Fruit fly (Drosophila melanogaster): Measurements from ENCODE around the gene CG5466.
A peak's percentile ranks its signal among the peaks of the same experiment; 100 is the strongest.

Gene CG5466

DNA sequence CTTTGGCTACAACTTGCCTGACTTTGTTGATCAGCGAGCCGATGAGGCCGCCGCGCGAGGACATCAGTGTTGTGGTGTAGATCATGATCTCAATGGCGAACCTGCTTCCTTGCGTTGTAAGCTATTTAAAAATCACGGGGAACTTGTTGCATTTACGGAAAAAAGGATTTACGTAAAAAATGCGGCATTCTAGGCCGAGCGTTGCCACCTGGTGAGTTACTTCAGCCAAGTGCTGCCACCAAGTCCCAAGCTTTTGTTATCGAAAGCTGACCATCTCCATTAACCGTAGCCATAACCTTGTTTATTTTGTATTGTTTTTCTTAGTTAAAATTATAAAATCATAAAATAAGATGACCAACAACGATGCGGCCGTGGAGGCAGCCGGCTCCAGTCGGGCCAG, 40.9 kb upstream of the CG5466 start, which contains the start of the genes TFAM and CG5412 (continued):
- TF ChIP-seq Sox102F (GFP tag; optimal IDR thresholded peaks at IDR 0.05) (no peak), Eip74EF (GFP tag; optimal IDR thresholded peaks at IDR 0.05) (no peak), Atf-2 (GFP tag; optimal IDR thresholded peaks at IDR 0.05) (no peak), CG14014 (GFP tag; IDR thresholded peaks at IDR 0.05) (no peak), CG43689 (GFP tag; IDR thresholded peaks at IDR 0.05) (no peak), CG17829 (tag; optimal IDR thresholded peaks at IDR 0.05) (peak; percentile 26), CG9215 (GFP tag; IDR thresholded peaks at IDR 0.05) (no peak), crc (GFP tag; optimal IDR thresholded peaks at IDR 0.05) (no peak), Abd-B (GFP tag; optimal IDR thresholded peaks at IDR 0.05) (no peak), Sry-δ (GFP tag; optimal IDR thresholded peaks at IDR 0.05) (peak; percentile 83), MBD-R2 (GFP tag; IDR thresholded peaks at IDR 0.05) (peak; percentile 93), dmrt11E (tag; optimal IDR thresholded peaks at IDR 0.05) (no peak), CG13424 (tag; optimal IDR thresholded peaks at IDR 0.05) (no peak), so (GFP tag; IDR thresholded peaks at IDR 0.05) (no peak), amos (GFP tag; IDR thresholded peaks at IDR 0.05; ENCODE audit: partially characterized antibody) (peak; percentile 45; the same call in 1 of the 2 replicates), CG14710 (tag; optimal IDR thresholded peaks at IDR 0.05) (peak; percentile 21), CG31224 (GFP tag; IDR thresholded peaks at IDR 0.05) (no peak), CG7745 (tag; optimal IDR thresholded peaks at IDR 0.05) (no peak), jing (GFP tag; optimal IDR thresholded peaks at IDR 0.05) (no peak), trem (tag; optimal IDR thresholded peaks at IDR 0.05) (peak; percentile 55), zf30C (GFP tag; optimal IDR thresholded peaks at IDR 0.05) (no peak), CG15696 (tag; optimal IDR thresholded peaks at IDR 0.05) (no peak), disco-r (GFP tag; optimal IDR thresholded peaks at IDR 0.05) (no peak), corto (GFP tag; optimal IDR thresholded peaks at IDR 0.05) (no peak), CG4617 (GFP tag; optimal IDR thresholded peaks at IDR 0.05; ENCODE audit: borderline replicate concordance) (peak; percentile 85), CG30020 (tag; optimal IDR thresholded peaks at IDR 0.05) (no peak), CG13775 (GFP tag; optimal IDR thresholded peaks at IDR 0.05) (no peak), NC2β (GFP tag; optimal IDR thresholded peaks at IDR 0.05) (no peak), trh (GFP tag; optimal IDR thresholded peaks at IDR 0.05) (no peak), Mad (GFP tag; optimal IDR thresholded peaks at IDR 0.05) (no peak), CG18764 (GFP tag; optimal IDR thresholded peaks at IDR 0.05) (no peak), E2f2 (GFP tag; IDR thresholded peaks at IDR 0.05) (peak; percentile 56; the same call in 1 of the 2 replicates), caup (GFP tag; optimal IDR thresholded peaks at IDR 0.05; ENCODE audit: severe bottlenecking) (no peak), fu2 (GFP tag; optimal IDR thresholded peaks at IDR 0.05) (no peak), nerfin-2 (GFP tag; IDR thresholded peaks at IDR 0.05; ENCODE audit: partially characterized antibody) (no peak), CG6683 (GFP tag; optimal IDR thresholded peaks at IDR 0.05) (no peak), bcd (GFP tag; optimal IDR thresholded peaks at IDR 0.05) (no peak), vfl (GFP tag; optimal IDR thresholded peaks at IDR 0.05) (no peak), CG6765 (GFP tag; optimal IDR thresholded peaks at IDR 0.05) (no peak), br (optimal IDR thresholded peaks at IDR 0.05) (no peak), al (GFP tag; IDR thresholded peaks at IDR 0.05) (no peak), Hr51 (GFP tag; optimal IDR thresholded peaks at IDR 0.05) (no peak), CG6254 (GFP tag; optimal IDR thresholded peaks at IDR 0.05) (no peak), ac (GFP tag; optimal IDR thresholded peaks at IDR 0.05) (no peak), YL-1 (GFP tag; optimal IDR thresholded peaks at IDR 0.05) (peak; percentile 84), CG11456 (GFP tag; IDR thresholded peaks at IDR 0.05) (no peak), Aef1 (GFP tag; IDR thresholded peaks at IDR 0.05) (no peak), CG4820 (GFP tag; optimal IDR thresholded peaks at IDR 0.05) (no peak), MESR4 (GFP tag; optimal IDR thresholded peaks at IDR 0.05) (peak; percentile 83), dan (GFP tag; IDR thresholded peaks at IDR 0.05) (no peak), ERR (GFP tag; optimal IDR thresholded peaks at IDR 0.05) (no peak)
